Worm (Caenorhabditis elegans) whole organism, early embryonic: ENCODE measurements around the gene B0334.5.
A peak's percentile ranks its signal among the peaks of the same experiment; 100 is the strongest.

Experiments
- B0310.2 ChIP-seq: sonication (generic microtip); optimal IDR thresholded peaks from 2 replicates; lab custom pipeline; 2016; ENCODE audit warnings: mild to moderate bottlenecking, missing genetic modification characterization, missing compliant biosample characterization
- F13C5.2 ChIP-seq: sonication (generic microtip); optimal IDR thresholded peaks from 2 replicates; lab custom pipeline; 2017; ENCODE audit warnings: mild to moderate bottlenecking, missing genetic modification characterization, inconsistent platforms, missing compliant biosample characterization
- aly-1 ChIP-seq: sonication (generic microtip); optimal IDR thresholded peaks from 2 replicates; lab custom pipeline; 2016; ENCODE audit warnings: missing genetic modification characterization, missing compliant biosample characterization
- ama-1 ChIP-seq: fragments of 150-350 bp; optimal IDR thresholded peaks from 2 replicates; lab custom pipeline; 2014
- ceh-13 ChIP-seq: fragments of 200-800 bp; sonication (Bioruptor generic); optimal IDR thresholded peaks from 2 replicates; lab custom pipeline; 2018; ENCODE audit warnings: mild to moderate bottlenecking, missing genetic modification characterization, missing compliant biosample characterization
- ceh-36 ChIP-seq: sonication (generic microtip); optimal IDR thresholded peaks from 2 replicates; lab custom pipeline; 2016; ENCODE audit warnings: missing genetic modification characterization, inconsistent platforms, missing compliant biosample characterization
- ets-7 ChIP-seq: sonication (generic microtip); optimal IDR thresholded peaks from 2 replicates; lab custom pipeline; 2016; ENCODE audit warnings: missing genotype, missing genetic modification characterization, missing compliant biosample characterization
- flt-1 ChIP-seq: fragments of 200-800 bp; sonication (Bioruptor generic); IDR thresholded peaks from 2 replicates; pipeline ENCODE4 v1.3.6; 2022; ENCODE audit warnings: missing genetic modification characterization, missing compliant biosample characterization
- hmbx-1 ChIP-seq: sonication (generic microtip); optimal IDR thresholded peaks from 2 replicates; lab custom pipeline; 2016; ENCODE audit warnings: mild to moderate bottlenecking, missing genetic modification characterization, missing compliant biosample characterization
- hmg-4 ChIP-seq: fragments of 200-800 bp; sonication (Bioruptor generic); optimal IDR thresholded peaks from 2 replicates; lab custom pipeline; 2018; ENCODE audit warnings: mild to moderate bottlenecking, missing genetic modification characterization, missing compliant biosample characterization
- hnd-1 ChIP-seq: sonication (generic microtip); optimal IDR thresholded peaks from 2 replicates; lab custom pipeline; 2016; ENCODE audit warnings: missing genetic modification characterization, missing compliant biosample characterization
- pes-1 ChIP-seq: fragments of 200-800 bp; sonication (Bioruptor generic); IDR thresholded peaks from 2 replicates; pipeline ENCODE4 v1.3.6; 2022; ENCODE audit warnings: missing genetic modification reagents, missing genetic modification characterization, missing compliant biosample characterization
- scrt-1 ChIP-seq: fragments of 200-800 bp; sonication (Bioruptor generic); IDR thresholded peaks from 2 replicates; pipeline ENCODE4 v1.3.6; 2022; ENCODE audit warnings: missing genetic modification characterization, missing compliant biosample characterization
- sea-1 ChIP-seq: fragments of 200-800 bp; sonication (Bioruptor generic); conservative IDR thresholded peaks from 2 replicates; pipeline ENCODE4 v1.3.6; 2022; ENCODE audit warnings: missing genetic modification characterization, missing compliant biosample characterization
- tbx-11 ChIP-seq: fragments of 200-800 bp; sonication (Bioruptor generic); IDR thresholded peaks from 2 replicates; pipeline ENCODE4 v1.3.6; 2022; ENCODE audit warnings: missing genetic modification characterization, missing compliant biosample characterization
- tbx-37 ChIP-seq: fragments of 200-800 bp; sonication (Bioruptor generic); conservative IDR thresholded peaks from 2 replicates; pipeline ENCODE4 v1.3.6; 2022; ENCODE audit warnings: missing genetic modification reagents, missing genetic modification characterization, missing compliant biosample characterization
- tra-4 ChIP-seq: sonication (generic microtip); optimal IDR thresholded peaks from 2 replicates; lab custom pipeline; 2017; ENCODE audit warnings: missing genetic modification characterization, missing compliant biosample characterization

The B0334.5 gene

DNA sequence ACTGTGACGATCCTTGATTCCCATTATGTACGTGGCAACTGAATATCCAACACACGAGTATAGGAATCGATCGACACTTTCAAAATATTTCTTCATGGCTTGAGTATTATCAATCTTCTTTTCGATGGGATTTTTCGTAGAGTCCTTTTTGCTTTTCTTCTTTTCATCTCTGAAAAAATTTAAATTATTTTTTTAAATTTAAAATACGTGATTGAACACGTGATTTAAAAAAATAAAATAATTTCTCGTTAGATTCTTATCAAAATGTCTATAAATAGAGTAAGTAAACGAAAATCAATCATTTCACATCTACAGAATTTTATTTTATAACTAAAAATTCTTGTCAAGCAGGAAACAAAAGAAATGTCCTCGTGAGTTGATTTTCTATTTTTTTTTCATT, 23.8 kb downstream of the B0334.5 start, which contains the start of gene Y62F5A.10:
Y62F5A.10 (plus strand) TSS at position 301 of the 400 bp plus-strand sequence.
- TF ChIP-seq scrt-1 (GFP tag; lab: Robert Waterston, UW) (no peak), tra-4 (tag; lab: Kevin White, UChicago) (no peak), hmg-4 (no peak), ama-1 (no peak), ceh-13 (GFP tag; lab: Kevin White, UChicago) (no peak), hnd-1 (tag; lab: Kevin White, UChicago) (no peak), ets-7 (tag; lab: Kevin White, UChicago) (no peak), aly-1 (tag; lab: Kevin White, UChicago) (no peak), F13C5.2 (no peak), flt-1 (GFP tag; lab: Robert Waterston, UW) (no peak), ceh-36 (tag; lab: Kevin White, UChicago) (no peak), tbx-37 (GFP tag; lab: Robert Waterston, UW) (no peak), sea-1 (GFP tag; lab: Robert Waterston, UW) (no peak), B0310.2 (tag; lab: Kevin White, UChicago) (no peak), pes-1 (no peak), tbx-11 (GFP tag; lab: Robert Waterston, UW) (no peak), hmbx-1 (tag; lab: Kevin White, UChicago) (no peak)

- TF ChIP-seq hmg-4 = no peak
- no peak for TF ChIP-seq hmbx-1 (tag; lab: Kevin White, UChicago)
- TF ChIP-seq tbx-11 (GFP tag; lab: Robert Waterston, UW) = no peak
- TF ChIP-seq B0310.2 (tag; lab: Kevin White, UChicago) = no peak
- no peak for TF ChIP-seq aly-1 (tag; lab: Kevin White, UChicago)
- no peak for TF ChIP-seq F13C5.2
- TF ChIP-seq ceh-13 (GFP tag; lab: Kevin White, UChicago) = no peak
Measured at ce11 chrII:11526954-11527353, 29.5 kb downstream of the B0334.5 start, which contains the start of gene age-1. TSS of gene age-1 (minus strand) at chrII:11527054.

- no peak for TF ChIP-seq ets-7 (tag; lab: Kevin White, UChicago)
- no peak for TF ChIP-seq tra-4 (tag; lab: Kevin White, UChicago)
Measured at ce11 chrII:11533716-11534115, 36.3 kb downstream of the B0334.5 start, which contains the start of gene mdt-8. TSS of gene mdt-8 (minus strand) at chrII:11533816.

DNA sequence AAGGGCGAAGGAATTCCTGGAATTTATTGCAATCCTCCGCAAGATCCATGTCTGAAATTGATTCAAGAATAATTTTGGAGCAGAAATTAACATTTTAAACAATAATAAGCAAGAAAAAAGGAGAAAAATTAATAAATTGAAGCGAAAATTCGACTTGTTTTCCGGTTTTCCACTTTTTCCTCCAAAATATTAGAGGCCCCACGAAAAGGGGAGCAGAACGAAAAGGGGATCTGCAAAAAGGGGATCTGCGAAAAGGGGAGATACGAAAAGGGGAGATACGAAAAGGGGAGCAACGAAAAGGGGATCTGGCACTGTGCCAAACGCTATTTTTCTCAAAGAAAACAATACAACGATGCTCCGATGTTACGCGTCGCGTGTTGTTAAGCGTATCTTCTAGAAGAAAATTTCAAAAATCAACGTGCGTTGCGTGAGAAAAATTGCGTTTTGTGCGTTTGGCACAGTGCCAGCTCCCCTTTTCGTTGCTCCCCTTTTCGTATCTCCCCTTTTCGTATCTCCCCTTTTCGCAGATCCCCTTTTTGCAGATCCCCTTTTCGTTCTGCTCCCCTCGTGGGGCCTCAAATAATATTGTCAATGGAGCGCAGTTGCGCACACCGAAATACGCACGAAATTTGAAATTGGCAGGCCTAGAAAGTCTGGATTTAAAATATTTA, 37.1 kb downstream of the B0334.5 start, which contains the start of gene Y62F5A.12:
Y62F5A.12 (minus strand) TSS at position 51 of the 671 bp plus-strand sequence.
- peak; percentile 13 for TF ChIP-seq hmg-4
- peak; percentile 63 for TF ChIP-seq tbx-11 (GFP tag; lab: Robert Waterston, UW)
- TF ChIP-seq tbx-37 (GFP tag; lab: Robert Waterston, UW) = peak; percentile 86
- TF ChIP-seq hnd-1 (tag; lab: Kevin White, UChicago) = peak; percentile 36
- peak; percentile 14 for TF ChIP-seq ceh-13 (GFP tag; lab: Kevin White, UChicago)
- TF ChIP-seq ets-7 (tag; lab: Kevin White, UChicago) = peak; percentile 70
- TF ChIP-seq flt-1 (GFP tag; lab: Robert Waterston, UW) = peak; percentile 82
- peak; percentile 79 for TF ChIP-seq sea-1 (GFP tag; lab: Robert Waterston, UW)
- peak; percentile 71; the same call in 1 of the 2 replicates for TF ChIP-seq scrt-1 (GFP tag; lab: Robert Waterston, UW)
- peak; percentile 86 for TF ChIP-seq pes-1

ce11 chrII:11535429-11535828, 38.0 kb downstream of the B0334.5 start:
- TF ChIP-seq pes-1 (0 out of 2 replicates have a peak, but pooled peaks have one; percentile 7), tbx-11 (GFP tag; lab: Robert Waterston, UW) (no peak), F13C5.2 (no peak), tbx-37 (GFP tag; lab: Robert Waterston, UW) (0 out of 2 replicates have a peak, but pooled peaks have one; percentile 4), sea-1 (GFP tag; lab: Robert Waterston, UW) (peak; percentile 56; the same call in 1 of the 2 replicates), ceh-36 (tag; lab: Kevin White, UChicago) (peak; percentile 11), flt-1 (GFP tag; lab: Robert Waterston, UW) (peak; percentile 35; the same call in 1 of the 2 replicates), hmg-4 (peak; percentile 74), B0310.2 (tag; lab: Kevin White, UChicago) (no peak)

- no peak for TF ChIP-seq pes-1
- TF ChIP-seq hmg-4 = no peak
- TF ChIP-seq ceh-13 (GFP tag; lab: Kevin White, UChicago) = no peak
- TF ChIP-seq tbx-37 (GFP tag; lab: Robert Waterston, UW) = no peak
- no peak for TF ChIP-seq hnd-1 (tag; lab: Kevin White, UChicago)
- no peak for TF ChIP-seq scrt-1 (GFP tag; lab: Robert Waterston, UW)
- TF ChIP-seq ama-1 = no peak
- no peak for TF ChIP-seq tra-4 (tag; lab: Kevin White, UChicago)
- no peak for TF ChIP-seq hmbx-1 (tag; lab: Kevin White, UChicago)
- TF ChIP-seq sea-1 (GFP tag; lab: Robert Waterston, UW) = no peak
- no peak for TF ChIP-seq B0310.2 (tag; lab: Kevin White, UChicago)
- no peak for TF ChIP-seq flt-1 (GFP tag; lab: Robert Waterston, UW)
- TF ChIP-seq tbx-11 (GFP tag; lab: Robert Waterston, UW) = no peak
- TF ChIP-seq aly-1 (tag; lab: Kevin White, UChicago) = no peak
- no peak for TF ChIP-seq F13C5.2
- no peak for TF ChIP-seq ceh-36 (tag; lab: Kevin White, UChicago)
Measured at ce11 chrII:11535924-11536323, 38.5 kb downstream of the B0334.5 start.

ce11 chrII:11536505-11536904, 39.0 kb downstream of the B0334.5 start:
- no peak for TF ChIP-seq ceh-13 (GFP tag; lab: Kevin White, UChicago)
- TF ChIP-seq ets-7 (tag; lab: Kevin White, UChicago) = no peak
- TF ChIP-seq ceh-36 (tag; lab: Kevin White, UChicago) = no peak
- no peak for TF ChIP-seq tbx-37 (GFP tag; lab: Robert Waterston, UW)
- TF ChIP-seq B0310.2 (tag; lab: Kevin White, UChicago) = no peak
- TF ChIP-seq hmg-4 = no peak
- TF ChIP-seq hmbx-1 (tag; lab: Kevin White, UChicago) = no peak
- no peak for TF ChIP-seq tbx-11 (GFP tag; lab: Robert Waterston, UW)
